Fruit fly (Drosophila melanogaster) whole organism, prepupa: ENCODE results near the gene ATPsynbeta.

Source experiments
- CG16779 ChIP-seq: fragments of 200-800 bp; sonication (Bioruptor generic); optimal IDR thresholded peaks from 3 replicates; lab custom pipeline; 2017; ENCODE audit warnings: missing biosample characterization, mild to moderate bottlenecking, missing genetic modification characterization
- CG6276 ChIP-seq: fragments of 200-800 bp; sonication (Bioruptor generic); optimal IDR thresholded peaks from 2 replicates; lab custom pipeline; 2017; ENCODE audit warnings: missing biosample characterization, mild to moderate bottlenecking, missing genetic modification characterization
- CG7368 ChIP-seq: fragments of 200-800 bp; sonication (Bioruptor generic); optimal IDR thresholded peaks from 3 replicates; lab custom pipeline; 2016; ENCODE audit warnings: missing biosample characterization, missing genetic modification characterization
- CG8319 ChIP-seq: fragments of 200-800 bp; sonication (Bioruptor generic); optimal IDR thresholded peaks from 3 replicates; lab custom pipeline; 2016; ENCODE audit warnings: missing biosample characterization, missing genetic modification characterization
- Ets21C ChIP-seq: fragments of 200-800 bp; sonication (Bioruptor generic); optimal IDR thresholded peaks from 3 replicates; lab custom pipeline; 2016; ENCODE audit warnings: missing biosample characterization, missing genetic modification characterization
- OdsH ChIP-seq: fragments of 200-800 bp; sonication (Bioruptor generic); optimal IDR thresholded peaks from 3 replicates; lab custom pipeline; 2016; ENCODE audit warnings: missing biosample characterization, missing genetic modification characterization
- Sox102F ChIP-seq: fragments of 200-800 bp; sonication (Bioruptor generic); optimal IDR thresholded peaks from 2 replicates; lab custom pipeline; 2016; ENCODE audit warnings: missing biosample characterization, mild to moderate bottlenecking, missing genetic modification characterization
- acj6 ChIP-seq: fragments of 200-800 bp; sonication (Bioruptor generic); optimal IDR thresholded peaks from 3 replicates; lab custom pipeline; 2016; ENCODE audit warnings: missing biosample characterization, missing genetic modification characterization

dm6 chr4:982791-983407 is 48.4 kb upstream of the ATPsynbeta start:
- peak; percentile 8 for TF ChIP-seq acj6 (GFP tag; lab: Kevin White, UChicago)
- TF ChIP-seq Ets21C (GFP tag; lab: Kevin White, UChicago), result no peak
- no peak for TF ChIP-seq CG16779 (tag; lab: Kevin White, UChicago)
- TF ChIP-seq CG8319, result no peak
- TF ChIP-seq CG6276 (GFP tag; lab: Kevin White, UChicago), result no peak
- TF ChIP-seq CG7368 (GFP tag; lab: Kevin White, UChicago), result no peak
- TF ChIP-seq Sox102F (GFP tag; lab: Kevin White, UChicago), result peak; percentile 26
- TF ChIP-seq OdsH, result peak; percentile 29
